Worm (Caenorhabditis elegans) whole organism, young adult: ENCODE results near the gene F15H10.12.

Experiments used
- F39B2.1 ChIP-seq: fragments of 200-800 bp; sonication (Bioruptor generic); IDR thresholded peaks from 2 replicates; pipeline ENCODE4 v1.3.6; 2022; ENCODE audit warnings: missing genetic modification reagents, missing genetic modification characterization, missing compliant biosample characterization
- K12H6.12 ChIP-seq: fragments of 200-800 bp; sonication (Bioruptor generic); optimal IDR thresholded peaks from 2 replicates; lab custom pipeline; 2018; ENCODE audit warnings: mild to moderate bottlenecking, missing genetic modification characterization, missing compliant biosample characterization
- atf-7 ChIP-seq: sonication (generic microtip); optimal IDR thresholded peaks from 2 replicates; lab custom pipeline; 2017; ENCODE audit warnings: mild to moderate bottlenecking, missing genetic modification characterization, missing compliant biosample characterization
- attf-5 ChIP-seq: fragments of 200-800 bp; sonication (Bioruptor generic); optimal IDR thresholded peaks from 2 replicates; lab custom pipeline; 2018; ENCODE audit warnings: mild to moderate bottlenecking, missing genetic modification characterization, missing compliant biosample characterization
- bed-2 ChIP-seq: fragments of 200-800 bp; sonication (Bioruptor generic); IDR thresholded peaks from 2 replicates; pipeline ENCODE4 v1.3.6; 2022; ENCODE audit warnings: missing genetic modification reagents, missing genetic modification characterization, missing compliant biosample characterization
- efl-1 ChIP-seq: fragments of 150-350 bp; optimal IDR thresholded peaks from 2 replicates; lab custom pipeline; 2014; ENCODE audit warnings: missing biosample characterization, missing genetic modification reagents, missing genetic modification characterization
- him-1 ChIP-seq: sonication (generic microtip); optimal IDR thresholded peaks from 2 replicates; lab custom pipeline; 2016; ENCODE audit warnings: missing genotype, missing genetic modification reagents, missing genetic modification characterization, missing compliant biosample characterization
- lin-54 ChIP-seq: fragments of 200-800 bp; sonication (Bioruptor generic); optimal IDR thresholded peaks from 2 replicates; lab custom pipeline; 2018; ENCODE audit warnings: mild to moderate bottlenecking, missing genetic modification characterization, missing compliant biosample characterization
- nhr-179 ChIP-seq: sonication (generic microtip); optimal IDR thresholded peaks from 2 replicates; lab custom pipeline; 2016; ENCODE audit warnings: mild to moderate bottlenecking, missing genetic modification characterization, missing compliant biosample characterization
- pbrm-1 ChIP-seq: fragments of 200-800 bp; sonication (Bioruptor generic); IDR thresholded peaks from 2 replicates; pipeline ENCODE4 v1.3.6; 2022; ENCODE audit warnings: missing genetic modification reagents, missing genetic modification characterization, missing compliant biosample characterization
- pha-4 ChIP-seq: fragments of 150-350 bp; sonication (generic microtip); optimal IDR thresholded peaks from 2 replicates; lab custom pipeline; 2014; ENCODE audit warnings: missing biosample characterization, missing genetic modification reagents, missing genetic modification characterization
- sptf-2 ChIP-seq: fragments of 200-800 bp; sonication (Bioruptor generic); optimal IDR thresholded peaks from 2 replicates; lab custom pipeline; 2018; ENCODE audit warnings: mild to moderate bottlenecking, missing genetic modification characterization, missing compliant biosample characterization
- ztf-25 ChIP-seq: fragments of 200-800 bp; sonication (Bioruptor generic); IDR thresholded peaks from 2 replicates; pipeline ENCODE4 v1.3.6; 2022; ENCODE audit warnings: missing genetic modification reagents, missing genetic modification characterization, missing compliant biosample characterization

ce11 chrV:10383950-10384349 is 25.9 kb downstream of the F15H10.12 start, which contains the start of gene spe-10:
- TF ChIP-seq bed-2 (GFP tag; lab: Robert Waterston, UW), result no peak
- TF ChIP-seq F39B2.1 (GFP tag; lab: Robert Waterston, UW), result no peak
- TF ChIP-seq pbrm-1 (GFP tag; lab: Robert Waterston, UW), result no peak
- TF ChIP-seq him-1 (tag; lab: Kevin White, UChicago), result no peak
- no peak for TF ChIP-seq K12H6.12
- TF ChIP-seq atf-7, result no peak
- no peak for TF ChIP-seq lin-54
- TF ChIP-seq sptf-2, result no peak
- no peak for TF ChIP-seq pha-4 (tag; lab: Kevin White, UChicago)
- no peak for TF ChIP-seq attf-5 (GFP tag; lab: Kevin White, UChicago)
- TF ChIP-seq nhr-179, result no peak
- no peak for TF ChIP-seq efl-1
- no peak for TF ChIP-seq ztf-25
